Fruit fly (Drosophila melanogaster): ENCODE data around the gene CG4186.

dm6 chr3L:20729415-20729814 is 40.0 kb upstream of the CG4186 start:
- TF ChIP-seq CG8478 (optimal IDR thresholded peaks at IDR 0.05) (no peak), CTCF (optimal IDR thresholded peaks at IDR 0.05) (no peak)

All from S2 (cell line).